Fruit fly (Drosophila melanogaster) whole organism, embryonic: ENCODE data around the gene Cyp4ac2.
A peak's percentile ranks its signal among the peaks of the same experiment; 100 is the strongest.

ENCODE experiments used
- CG10366 ChIP-seq: fragments of 200-800 bp; sonication (Bioruptor generic); IDR thresholded peaks from 2 replicates; pipeline ENCODE4 v1.3.6; 2022; ENCODE audit warnings: missing biosample characterization, missing genetic modification characterization
- CG10565 ChIP-seq: fragments of 200-800 bp; sonication (Bioruptor generic); optimal IDR thresholded peaks from 3 replicates; lab custom pipeline; 2016; ENCODE audit warnings: missing biosample characterization, mild to moderate bottlenecking, missing genetic modification characterization
- CG12744 ChIP-seq: fragments of 200-800 bp; sonication (Bioruptor generic); optimal IDR thresholded peaks from 2 replicates; lab custom pipeline; 2016; ENCODE audit warnings: missing biosample characterization, missing genetic modification characterization
- CG13123 ChIP-seq: fragments of 200-800 bp; sonication (Bioruptor generic); optimal IDR thresholded peaks from 2 replicates; lab custom pipeline; 2016; ENCODE audit warnings: missing biosample characterization, missing genetic modification characterization
- CG14441 ChIP-seq: fragments of 200-800 bp; sonication (Bioruptor generic); IDR thresholded peaks from 2 replicates; pipeline ENCODE4 v1.3.6; 2022; ENCODE audit warnings: missing biosample characterization, missing genetic modification characterization
- CG15601 ChIP-seq: fragments of 200-800 bp; sonication (Bioruptor generic); optimal IDR thresholded peaks from 3 replicates; lab custom pipeline; 2019; ENCODE audit warnings: missing biosample characterization, mild to moderate bottlenecking, missing genetic modification characterization, moderate library complexity
- CG16863 ChIP-seq: fragments of 200-800 bp; sonication (Bioruptor generic); optimal IDR thresholded peaks from 3 replicates; lab custom pipeline; 2016; ENCODE audit warnings: missing biosample characterization, missing genetic modification characterization
- CG1792 ChIP-seq: fragments of 200-800 bp; sonication (Bioruptor generic); optimal IDR thresholded peaks from 2 replicates; lab custom pipeline; 2016; ENCODE audit warnings: missing biosample characterization, missing genetic modification characterization
- CG2712 ChIP-seq: fragments of 200-800 bp; optimal IDR thresholded peaks from 3 replicates; lab custom pipeline; 2019; ENCODE audit warnings: missing biosample characterization, mild to moderate bottlenecking, missing genetic modification characterization, moderate library complexity
- CG30020 ChIP-seq: fragments of 200-800 bp; optimal IDR thresholded peaks from 2 replicates; lab custom pipeline; 2019; ENCODE audit warnings: missing biosample characterization, mild to moderate bottlenecking, missing genetic modification characterization, moderate library complexity
- CG3281 ChIP-seq: fragments of 200-800 bp; sonication (Bioruptor generic); optimal IDR thresholded peaks from 3 replicates; lab custom pipeline; 2017; ENCODE audit warnings: missing biosample characterization, mild to moderate bottlenecking, missing genetic modification characterization
- CG3726 ChIP-seq: fragments of 200-800 bp; sonication (Bioruptor generic); IDR thresholded peaks from 3 replicates; pipeline ENCODE4, ENCODE4 v1.3.6; 2022; ENCODE audit warnings: missing biosample characterization, missing genetic modification characterization
- CG6765 ChIP-seq: fragments of 200-800 bp; sonication (Bioruptor generic); optimal IDR thresholded peaks from 3 replicates; lab custom pipeline; 2017; ENCODE audit warnings: missing biosample characterization, mild to moderate bottlenecking, missing genetic modification characterization
- CG7839 ChIP-seq: fragments of 200-800 bp; sonication (Bioruptor generic); optimal IDR thresholded peaks from 3 replicates; lab custom pipeline; 2018; ENCODE audit warnings: missing biosample characterization, mild to moderate bottlenecking, missing genetic modification characterization, moderate library complexity
- CG7928 ChIP-seq: fragments of 200-800 bp; sonication (Bioruptor generic); optimal IDR thresholded peaks from 2 replicates; lab custom pipeline; 2017; ENCODE audit warnings: missing biosample characterization, mild to moderate bottlenecking, missing genetic modification characterization
- CTCF ChIP-seq: fragments of 200-800 bp; sonication (Bioruptor generic); optimal IDR thresholded peaks from 2 replicates; lab custom pipeline; 2017; ENCODE audit warnings: missing biosample characterization, mild to moderate bottlenecking, missing genetic modification characterization, moderate library complexity
- Camta ChIP-seq: fragments of 200-800 bp; sonication (Bioruptor generic); optimal IDR thresholded peaks from 2 replicates; lab custom pipeline; 2016; ENCODE audit warnings: missing biosample characterization, missing genetic modification characterization
- Dfd ChIP-seq, 2 experiments: fragments of >200 bp; optimal IDR thresholded peaks; 2 replicates each; lab custom pipeline; 2017; ENCODE audit warnings: missing biosample characterization in 2 of 2, missing genetic modification characterization in 2 of 2
- Elba2 ChIP-seq: fragments of 200-800 bp; sonication (Bioruptor generic); optimal IDR thresholded peaks from 3 replicates; lab custom pipeline; 2016; ENCODE audit warnings: missing biosample characterization, missing genetic modification characterization
- Fer3 ChIP-seq: fragments of 200-800 bp; sonication (Bioruptor generic); optimal IDR thresholded peaks from 2 replicates; lab custom pipeline; 2018; ENCODE audit warnings: missing biosample characterization, mild to moderate bottlenecking, missing genetic modification characterization, moderate library complexity
- HmgD ChIP-seq: fragments of 200-800 bp; sonication (Bioruptor generic); optimal IDR thresholded peaks from 3 replicates; lab custom pipeline; 2016; ENCODE audit warnings: missing biosample characterization, missing genetic modification characterization
- Med ChIP-seq: fragments of 200-800 bp; sonication (Bioruptor generic); peaks from one replicate; lab custom pipeline; 2016; ENCODE audit warnings: missing biosample characterization, missing genetic modification characterization, mild to moderate bottlenecking, inconsistent platforms, moderate library complexity
- Oaz ChIP-seq: fragments of 200-800 bp; sonication (Bioruptor generic); IDR thresholded peaks from 2 replicates; pipeline ENCODE4 v1.3.6; 2022; ENCODE audit warnings: missing biosample characterization, missing genetic modification characterization
- Six4 ChIP-seq: fragments of 200-800 bp; sonication (Bioruptor generic); optimal IDR thresholded peaks from 2 replicates; lab custom pipeline; 2016; ENCODE audit warnings: missing biosample characterization, missing genetic modification characterization
- Spps ChIP-seq: fragments of 200-800 bp; sonication (Bioruptor generic); optimal IDR thresholded peaks from 2 replicates; lab custom pipeline; 2018; ENCODE audit warnings: missing biosample characterization, mild to moderate bottlenecking, missing genetic modification characterization
- Vsx1 ChIP-seq: fragments of 200-800 bp; sonication (Bioruptor generic); optimal IDR thresholded peaks from 2 replicates; lab custom pipeline; 2017; ENCODE audit warnings: missing biosample characterization, mild to moderate bottlenecking, missing genetic modification characterization, missing genetic modification reagents
- ac ChIP-seq: fragments of 200-800 bp; sonication (Bioruptor generic); optimal IDR thresholded peaks from 3 replicates; lab custom pipeline; 2017; ENCODE audit warnings: missing biosample characterization, mild to moderate bottlenecking, missing genetic modification characterization
- ase ChIP-seq: fragments of 200-800 bp; sonication (Bioruptor generic); IDR thresholded peaks from 3 replicates; pipeline ENCODE4 v1.3.6; 2022; ENCODE audit warnings: missing biosample characterization, missing genetic modification characterization
- cato ChIP-seq: fragments of 200-800 bp; sonication (Bioruptor generic); optimal IDR thresholded peaks from 2 replicates; lab custom pipeline; 2016; ENCODE audit warnings: missing biosample characterization, missing genetic modification characterization, borderline replicate concordance
- chinmo ChIP-seq: fragments of 200-800 bp; sonication (Bioruptor generic); IDR thresholded peaks from 4 replicates; pipeline ENCODE4 v1.3.6; 2022; ENCODE audit warnings: missing biosample characterization, missing genetic modification characterization; ENCODE audit not compliant: partially characterized antibody
- dati ChIP-seq: fragments of 200-800 bp; sonication (Bioruptor generic); IDR thresholded peaks from 2 replicates; pipeline ENCODE4 v1.3.6; 2022; ENCODE audit warnings: missing biosample characterization, missing genetic modification characterization
- exex ChIP-seq: fragments of 200-800 bp; sonication (Bioruptor generic); optimal IDR thresholded peaks from 4 replicates; lab custom pipeline; 2018; ENCODE audit warnings: missing biosample characterization, mild to moderate bottlenecking, missing genetic modification characterization, moderate library complexity
- gcm ChIP-seq: fragments of 200-800 bp; sonication (Bioruptor generic); optimal IDR thresholded peaks from 2 replicates; lab custom pipeline; 2019; ENCODE audit warnings: missing biosample characterization, mild to moderate bottlenecking, missing genetic modification characterization, moderate library complexity
- gem ChIP-seq: fragments of 200-800 bp; sonication (Bioruptor generic); optimal IDR thresholded peaks from 2 replicates; lab custom pipeline; 2019; ENCODE audit warnings: missing biosample characterization, mild to moderate bottlenecking, missing genetic modification characterization, moderate library complexity
- ham ChIP-seq: fragments of 200-800 bp; sonication (Bioruptor generic); IDR thresholded peaks from 2 replicates; pipeline ENCODE4 v1.3.6; 2022; ENCODE audit warnings: missing biosample characterization, missing genetic modification characterization
- inv ChIP-seq: fragments of 200-800 bp; sonication (Bioruptor generic); IDR thresholded peaks from 2 replicates; pipeline ENCODE4 v1.3.6; 2022; ENCODE audit warnings: missing biosample characterization, missing genetic modification characterization; ENCODE audit not compliant: partially characterized antibody
- ken ChIP-seq: fragments of 200-800 bp; sonication (Bioruptor generic); IDR thresholded peaks from 3 replicates; pipeline ENCODE4 v1.3.6; 2022; ENCODE audit warnings: missing biosample characterization, missing genetic modification characterization
- lab ChIP-seq: fragments of 200-800 bp; sonication (Bioruptor generic); optimal IDR thresholded peaks from 3 replicates; lab custom pipeline; 2017; ENCODE audit warnings: missing biosample characterization, missing genetic modification characterization, mild to moderate bottlenecking, moderate library complexity, missing genetic modification reagents
- otp ChIP-seq: fragments of 200-800 bp; sonication (Bioruptor generic); IDR thresholded peaks from 3 replicates; pipeline ENCODE4, ENCODE4 v1.3.6; 2022; ENCODE audit warnings: missing biosample characterization, missing genetic modification characterization
- p53 ChIP-seq: fragments of 200-800 bp; sonication (Bioruptor generic); optimal IDR thresholded peaks from 2 replicates; lab custom pipeline; 2016; ENCODE audit warnings: missing biosample characterization, missing genetic modification characterization
- pfk ChIP-seq: fragments of 200-800 bp; sonication (Bioruptor generic); optimal IDR thresholded peaks from 2 replicates; lab custom pipeline; 2018; ENCODE audit warnings: missing biosample characterization, mild to moderate bottlenecking, missing genetic modification characterization, moderate library complexity
- prd ChIP-seq, 3 experiments: fragments of >200 bp in 2 of 3; fragments of 200-800 bp in 1 of 3; sonication (Bioruptor generic) in 1 of 3; optimal IDR thresholded peaks in 2 of 3; IDR thresholded peaks in 1 of 3; 2 replicates in 2 of 3; 3 replicates in 1 of 3; pipeline versions ENCODE4 v1.3.6 to Lab custom; 2017 to 2022; ENCODE audit warnings: missing biosample characterization in 1 of 3, missing genetic modification characterization in 1 of 3
- pzg ChIP-seq: fragments of 200-800 bp; sonication (Bioruptor generic); optimal IDR thresholded peaks from 3 replicates; lab custom pipeline; 2018; ENCODE audit warnings: missing biosample characterization, mild to moderate bottlenecking, missing genetic modification characterization, moderate library complexity
- repo ChIP-seq: fragments of 200-800 bp; sonication (Bioruptor generic); optimal IDR thresholded peaks from 2 replicates; lab custom pipeline; 2016; ENCODE audit warnings: missing biosample characterization, missing genetic modification characterization
- sens-2 ChIP-seq: fragments of 200-800 bp; sonication (Bioruptor generic); IDR thresholded peaks from 2 replicates; pipeline ENCODE4 v1.3.6; 2022; ENCODE audit warnings: missing biosample characterization, missing genetic modification characterization
- toy ChIP-seq: fragments of 200-800 bp; sonication (Bioruptor generic); IDR thresholded peaks from 2 replicates; pipeline ENCODE4 v1.3.6; 2022; ENCODE audit warnings: missing biosample characterization, missing genetic modification characterization
- unc-4 ChIP-seq: fragments of 200-800 bp; sonication (Bioruptor generic); IDR thresholded peaks from 2 replicates; pipeline ENCODE4 v1.3.6; 2022; ENCODE audit warnings: missing biosample characterization, missing genetic modification characterization; ENCODE audit not compliant: partially characterized antibody
- vvl ChIP-seq: fragments of 200-800 bp; sonication (Bioruptor generic); IDR thresholded peaks from 2 replicates; pipeline ENCODE4 v1.3.6; 2022; ENCODE audit warnings: missing biosample characterization, missing genetic modification characterization
- wor ChIP-seq: fragments of 200-800 bp; sonication (Bioruptor generic); IDR thresholded peaks from 2 replicates; pipeline ENCODE4 v1.3.6; 2022; ENCODE audit warnings: missing biosample characterization, missing genetic modification characterization

Gene Cyp4ac2

DNA sequence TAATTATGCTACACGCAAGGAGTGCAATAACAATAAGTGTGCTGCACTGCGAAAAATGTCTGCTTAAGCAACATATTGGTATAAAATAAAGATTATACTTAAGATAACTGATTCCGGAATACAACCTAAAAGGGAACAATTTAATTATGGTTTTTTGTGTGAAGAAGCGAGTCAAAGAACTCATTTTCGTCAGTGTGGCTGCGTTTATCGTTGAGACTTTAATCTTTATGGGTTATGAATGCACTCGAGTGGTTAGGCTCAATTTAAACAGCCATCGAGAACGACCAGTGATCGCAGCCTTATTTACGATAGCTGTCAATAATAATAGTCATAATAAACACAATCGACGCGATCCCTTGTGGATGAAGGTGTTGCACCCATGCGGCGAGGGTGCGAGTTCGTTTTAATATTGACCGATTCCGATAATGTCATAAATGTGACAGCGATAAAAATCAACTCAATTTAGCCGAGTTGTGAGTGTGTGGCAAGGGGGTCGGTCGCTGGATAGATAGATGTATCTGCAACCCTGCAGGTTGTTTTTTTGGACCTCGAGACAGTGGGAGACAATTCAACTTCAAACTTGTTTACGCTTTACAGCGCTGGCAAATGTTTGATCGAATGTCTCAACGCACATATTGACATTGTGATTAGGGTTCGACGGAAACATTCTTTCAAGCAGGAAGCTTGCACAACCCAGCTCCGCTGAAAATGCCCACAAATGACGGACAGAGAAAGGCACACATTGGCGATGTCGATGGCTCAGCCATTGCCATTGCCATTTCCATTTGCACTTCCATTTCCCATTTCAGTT is 10.0 kb upstream of the Cyp4ac2 start (continued):
- TF ChIP-seq unc-4 (GFP tag; lab: Robert Waterston, UW) (no peak), p53 (GFP tag; lab: Kevin White, UChicago) (peak; percentile 5), prd (optimal IDR thresholded peaks at IDR 0.05; lab: Kevin White, UChicago) (no peak), prd (GFP tag; IDR thresholded peaks at IDR 0.05; lab: Robert Waterston, UW) (peak; percentile 20; the same call in 1 of the 3 replicates), CG6765 (GFP tag; lab: Kevin White, UChicago) (no peak), CG10565 (no peak), CG3281 (GFP tag; lab: Kevin White, UChicago) (no peak), Dfd (GFP tag; optimal IDR thresholded peaks at IDR 0.05; lab: Kevin White, UChicago) (no peak), CG10366 (GFP tag; lab: Robert Waterston, UW) (peak; percentile 24; the same call in 1 of the 2 replicates), repo (GFP tag; lab: Kevin White, UChicago) (no peak), CG14441 (GFP tag; lab: Robert Waterston, UW) (peak; percentile 29; the same call in 1 of the 2 replicates), CG3726 (GFP tag; lab: Robert Waterston, UW) (0 out of 3 replicates have a peak, but pooled peaks have one; percentile 22), CG1792 (GFP tag; lab: Kevin White, UChicago) (peak; percentile 26), Six4 (GFP tag; lab: Kevin White, UChicago) (no peak), CG16863 (peak; percentile 39), otp (peak; percentile 87; the same call in 2 of the 3 replicates), pfk (GFP tag; lab: Kevin White, UChicago) (peak; percentile 23), gem (tag; lab: Kevin White, UChicago) (peak; percentile 55), wor (no peak), exex (tag; lab: Kevin White, UChicago) (peak; percentile 65), pzg (no peak), toy (no peak), CTCF (GFP tag; lab: Kevin White, UChicago) (no peak), sens-2 (GFP tag; lab: Robert Waterston, UW) (no peak), Elba2 (GFP tag; lab: Kevin White, UChicago) (no peak), Camta (GFP tag; lab: Kevin White, UChicago) (peak; percentile 28), CG7839 (tag; lab: Kevin White, UChicago) (peak; percentile 63), inv (GFP tag; lab: Robert Waterston, UW) (no peak), Vsx1 (GFP tag; lab: Kevin White, UChicago) (peak; percentile 53), Spps (tag; lab: Kevin White, UChicago) (peak; percentile 51), Fer3 (tag; lab: Kevin White, UChicago) (no peak), ken (GFP tag; lab: Robert Waterston, UW) (0 out of 3 replicates have a peak, but pooled peaks have one; percentile 38), Oaz (GFP tag; lab: Robert Waterston, UW) (no peak), CG12744 (GFP tag; lab: Kevin White, UChicago) (no peak), CG15601 (tag; lab: Kevin White, UChicago) (peak; percentile 62), ham (GFP tag; lab: Robert Waterston, UW) (no peak), CG30020 (tag; lab: Kevin White, UChicago) (peak; percentile 14), cato (peak; percentile 8), lab (GFP tag; lab: Kevin White, UChicago) (peak; percentile 15), chinmo (GFP tag; lab: Robert Waterston, UW) (0 out of 4 replicates have a peak, but pooled peaks have one; percentile 25), Med (peak; percentile 84), CG7928 (GFP tag; lab: Kevin White, UChicago) (no peak), dati (GFP tag; lab: Robert Waterston, UW) (0 out of 2 replicates have a peak, but pooled peaks have one; percentile 50), HmgD (GFP tag; lab: Kevin White, UChicago) (no peak), CG13123 (GFP tag; lab: Kevin White, UChicago) (peak; percentile 6), vvl (GFP tag; lab: Robert Waterston, UW) (peak; percentile 64), ase (GFP tag; lab: Robert Waterston, UW) (0 out of 3 replicates have a peak, but pooled peaks have one; percentile 49), CG2712 (peak; percentile 34), ac (GFP tag; lab: Kevin White, UChicago) (peak; percentile 75), gcm (GFP tag; lab: Kevin White, UChicago) (peak; percentile 62)
